Worm (Caenorhabditis elegans): Measurements from ENCODE around the gene cyp-33D3.

Gene cyp-33D3

DNA sequence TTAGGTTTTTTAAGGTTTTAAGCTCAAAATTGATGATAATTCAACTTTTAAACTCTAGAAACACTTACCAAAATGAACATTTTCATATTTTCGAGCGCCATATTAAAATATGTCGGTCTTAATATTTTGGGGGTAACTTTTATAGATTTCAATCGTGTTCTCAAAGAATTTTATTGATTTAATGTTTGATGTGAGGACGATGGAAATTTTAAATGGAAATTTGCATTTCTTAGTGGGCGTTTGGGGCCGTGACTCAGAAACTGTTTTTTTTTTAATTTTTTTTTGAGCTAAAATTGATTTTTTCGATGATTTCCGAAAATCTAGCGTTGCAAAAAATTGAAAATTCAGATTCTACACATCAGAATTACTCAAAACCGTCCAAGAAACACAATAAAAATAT lies 33.8 kb downstream of the cyp-33D3 start, which contains the start of gene C54E10.10:
TSS of gene C54E10.10 (minus strand) at position 101 of the 400 bp plus-strand sequence.
- TF ChIP-seq dsc-1 (tag; optimal IDR thresholded peaks at IDR 0.05) (no peak), efl-1 (optimal IDR thresholded peaks at IDR 0.05) (no peak), efl-1 (GFP tag; optimal IDR thresholded peaks at IDR 0.05 in 1 of 2) (peak in 1 of 2 experiments; percentile 16)

ce11 chrV:18802077-18802476 lies 34.9 kb downstream of the cyp-33D3 start, which contains the start of gene C54E10.11:
TSS of gene C54E10.11 (minus strand) at chrV:18802177.
- TF ChIP-seq lsy-2 (tag; optimal IDR thresholded peaks at IDR 0.05) (no peak), unc-130 (tag; optimal IDR thresholded peaks at IDR 0.05) (no peak), isw-1 (GFP tag; IDR thresholded peaks at IDR 0.05) (no peak), mef-2 (tag; optimal IDR thresholded peaks at IDR 0.05) (no peak), nhr-84 (tag; optimal IDR thresholded peaks at IDR 0.05) (no peak), unc-62 (GFP tag; optimal IDR thresholded peaks at IDR 0.05) (no peak), nhr-47 (tag; optimal IDR thresholded peaks at IDR 0.05) (no peak), C04F5.9 (tag; optimal IDR thresholded peaks at IDR 0.05) (no peak), irx-1 (tag; optimal IDR thresholded peaks at IDR 0.05) (no peak), sox-4 (tag; optimal IDR thresholded peaks at IDR 0.05) (no peak), ceh-8 (GFP tag; optimal IDR thresholded peaks at IDR 0.05) (no peak), xbp-1 (tag; optimal IDR thresholded peaks at IDR 0.05) (no peak), ceh-90 (tag; optimal IDR thresholded peaks at IDR 0.05) (no peak), lin-15B (tag; optimal IDR thresholded peaks at IDR 0.05) (no peak), fkh-8 (tag; optimal IDR thresholded peaks at IDR 0.05) (no peak), dpl-1 (GFP tag; optimal IDR thresholded peaks at IDR 0.05) (no peak)

- TF ChIP-seq fos-1 (tag; optimal IDR thresholded peaks at IDR 0.05) = no peak
These were observed 36.2 kb downstream of the cyp-33D3 start, which contains the start of gene nhr-170 for ce11 chrV:18800811-18801210. TSS of gene nhr-170 (minus strand) at chrV:18800826.

- TF ChIP-seq lin-15B (tag; optimal IDR thresholded peaks at IDR 0.05) = no peak
- no peak for TF ChIP-seq snu-23 (GFP tag; optimal IDR thresholded peaks at IDR 0.05)
- no peak for TF ChIP-seq grh-1 (GFP tag; IDR thresholded peaks at IDR 0.05)
- TF ChIP-seq hlh-17 (GFP tag; optimal IDR thresholded peaks at IDR 0.05; ENCODE audit: borderline replicate concordance) = no peak
- no peak for TF ChIP-seq skn-1 (tag; optimal IDR thresholded peaks at IDR 0.05)
- TF ChIP-seq nhr-84 (tag; optimal IDR thresholded peaks at IDR 0.05) = no peak
- no peak for TF ChIP-seq elt-3 (tag; optimal IDR thresholded peaks at IDR 0.05)
- no peak for TF ChIP-seq ceh-82 (tag; optimal IDR thresholded peaks at IDR 0.05)
- TF ChIP-seq irx-1 (tag; optimal IDR thresholded peaks at IDR 0.05) = no peak
- no peak for TF ChIP-seq fkh-4 (tag; optimal IDR thresholded peaks at IDR 0.05; ENCODE audit: borderline replicate concordance)
- TF ChIP-seq nhr-237 (tag; optimal IDR thresholded peaks at IDR 0.05) = no peak
- no peak for TF ChIP-seq rnt-1 (tag; optimal IDR thresholded peaks at IDR 0.05)
These were observed 46.4 kb downstream of the cyp-33D3 start, which contains the start of gene nhr-231 for ce11 chrV:18790658-18791057. TSS of gene nhr-231 (plus strand) at chrV:18790958.

ce11 chrV:18787417-18787918 lies 49.6 kb downstream of the cyp-33D3 start, which contains the start of gene Y17D7B.2:
TSS of gene Y17D7B.2 (plus strand) at chrV:18787739.
- TF ChIP-seq isw-1 (GFP tag; IDR thresholded peaks at IDR 0.05) (no peak), zip-4 (GFP tag; optimal IDR thresholded peaks at IDR 0.05) (peak; percentile 36)

ce11 chrV:18786694-18787093 lies 50.3 kb downstream of the cyp-33D3 start, which contains the start of gene Y17D7B.3:
TSS of gene Y17D7B.3 (minus strand) at chrV:18786794.
- TF ChIP-seq zip-4 (GFP tag; optimal IDR thresholded peaks at IDR 0.05) = no peak
- no peak for TF ChIP-seq ces-1 (GFP tag; optimal IDR thresholded peaks at IDR 0.05)
- TF ChIP-seq fkh-10 (GFP tag; optimal IDR thresholded peaks at IDR 0.05) = no peak
- TF ChIP-seq efl-3 (GFP tag; optimal IDR thresholded peaks at IDR 0.05) = no peak
- no peak for TF ChIP-seq C16A3.4 (tag; optimal IDR thresholded peaks at IDR 0.05)
- no peak for TF ChIP-seq nhr-11 (tag; optimal IDR thresholded peaks at IDR 0.05)
- no peak for TF ChIP-seq efl-1 (optimal IDR thresholded peaks at IDR 0.05)
- no peak for TF ChIP-seq efl-1 (GFP tag; optimal IDR thresholded peaks at IDR 0.05 in 1 of 2)
- TF ChIP-seq sup-37 (GFP tag; optimal IDR thresholded peaks at IDR 0.05) = no peak
- no peak for TF ChIP-seq nhr-28 (tag; optimal IDR thresholded peaks at IDR 0.05)
- TF ChIP-seq lin-15B (tag; optimal IDR thresholded peaks at IDR 0.05) = no peak
- TF ChIP-seq unc-86 (tag; optimal IDR thresholded peaks at IDR 0.05) = no peak
- TF ChIP-seq tbx-2 (tag; optimal IDR thresholded peaks at IDR 0.05) = no peak
- no peak for TF ChIP-seq lsy-2 (tag; optimal IDR thresholded peaks at IDR 0.05)
